Fruit fly (Drosophila melanogaster) S2 (cell line): ENCODE data around the gene CLIP-190.

Source experiments
- CG8478 ChIP-seq: fragments of >200 bp; optimal IDR thresholded peaks from 2 replicates; lab custom pipeline; 2018
- CTCF ChIP-seq, 2 experiments: fragments of >200 bp; optimal IDR thresholded peaks; 2 replicates each; lab custom pipeline; 2018

- no peak for TF ChIP-seq CG8478 (lab: Kevin White, UChicago)
- no peak for TF ChIP-seq CTCF (optimal IDR thresholded peaks at IDR 0.05; lab: Kevin White, UChicago)
Observed at dm6 chr2L:17382318-17382717, 2.2 kb upstream of the CLIP-190 start.
